Fruit fly (Drosophila melanogaster): ENCODE measurements around the gene mRpL2.

DNA sequence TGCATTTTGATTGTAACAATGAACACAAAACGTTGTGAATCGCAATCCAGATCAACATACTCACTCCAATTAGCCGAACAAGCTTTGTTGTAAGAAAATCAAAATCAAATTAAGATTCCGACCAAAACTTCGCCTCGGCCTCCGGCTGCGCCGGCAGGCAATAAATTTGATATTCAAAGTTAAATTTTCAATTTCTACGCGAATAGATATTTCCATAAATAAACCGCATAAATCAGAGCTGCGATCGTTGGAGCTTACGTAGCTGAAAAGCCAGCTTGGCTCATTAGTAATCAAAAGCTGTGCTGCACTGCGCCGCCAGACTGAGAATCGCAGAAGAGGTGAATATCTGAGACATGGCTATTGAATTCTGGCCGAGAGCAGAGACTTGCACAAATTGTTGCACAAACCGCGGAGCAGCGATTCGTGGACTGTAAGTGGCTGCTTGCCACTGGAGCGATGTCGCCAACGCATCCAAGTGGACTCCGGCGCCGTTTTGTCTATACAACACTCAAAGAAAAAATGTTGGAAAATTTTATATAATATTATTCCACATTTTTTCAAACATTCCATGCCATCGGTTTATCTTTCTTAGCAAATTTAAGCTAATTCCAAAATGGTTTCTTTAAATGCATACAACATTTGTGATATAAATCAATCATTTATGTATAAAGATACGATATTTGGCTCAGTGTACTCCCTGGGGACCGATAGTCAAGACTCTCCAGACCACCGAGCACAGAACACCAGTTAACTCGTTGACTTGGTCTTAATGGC, 28.0 kb downstream of the mRpL2 start:
- TF ChIP-seq Atf3 (GFP tag; optimal IDR thresholded peaks at IDR 0.05), result no peak
- TF ChIP-seq CG4854 (GFP tag; optimal IDR thresholded peaks at IDR 0.05), result no peak
- no peak for TF ChIP-seq CG17912 (GFP tag; optimal IDR thresholded peaks at IDR 0.05)
- TF ChIP-seq CG12744 (GFP tag; optimal IDR thresholded peaks at IDR 0.05), result no peak
- no peak for TF ChIP-seq Scr (GFP tag; IDR thresholded peaks at IDR 0.05; ENCODE audit: partially characterized antibody)
- TF ChIP-seq Jarid2 (GFP tag; optimal IDR thresholded peaks at IDR 0.05), result no peak
- peak; percentile 58 for TF ChIP-seq Ssrp (tag; optimal IDR thresholded peaks at IDR 0.05)

All from whole organism, embryonic.